Worm (Caenorhabditis elegans) whole organism, midembryonic: ENCODE results near the gene R07H5.9.

Source experiments
- T22C8.4 ChIP-seq: fragments of 200-800 bp; sonication (Bioruptor generic); IDR thresholded peaks from 2 replicates; pipeline ENCODE4 v1.3.6; 2022; ENCODE audit warnings: missing genetic modification characterization, missing compliant biosample characterization
- cog-1 ChIP-seq: sonication (generic microtip); optimal IDR thresholded peaks from 2 replicates; lab custom pipeline; 2016; ENCODE audit warnings: missing genetic modification characterization, missing compliant biosample characterization
- flt-1 ChIP-seq: fragments of 200-800 bp; sonication (Bioruptor generic); IDR thresholded peaks from 2 replicates; pipeline ENCODE4 v1.3.6; 2022; ENCODE audit warnings: missing genetic modification characterization, missing compliant biosample characterization
- klf-2 ChIP-seq: fragments of 200-800 bp; sonication (Bioruptor generic); conservative IDR thresholded peaks from 2 replicates; pipeline ENCODE4 v1.3.6; 2022; ENCODE audit warnings: missing genetic modification reagents, missing genetic modification characterization, missing compliant biosample characterization
- med-1 ChIP-seq: sonication (generic microtip); optimal IDR thresholded peaks from 2 replicates; lab custom pipeline; 2017; ENCODE audit warnings: missing genetic modification characterization, mild to moderate bottlenecking, missing compliant biosample characterization, antibody characterized with exemption, missing genetic modification reagents; ENCODE audit not compliant: insufficient read depth
- ref-1 ChIP-seq: fragments of 200-800 bp; sonication (Bioruptor generic); conservative IDR thresholded peaks from 2 replicates; pipeline ENCODE4 v1.3.6; 2022; ENCODE audit warnings: missing genetic modification reagents, missing genetic modification characterization, missing compliant biosample characterization
- tab-1 ChIP-seq: fragments of 200-800 bp; sonication (Bioruptor generic); IDR thresholded peaks from 2 replicates; pipeline ENCODE4 v1.3.6; 2022; ENCODE audit warnings: missing genetic modification characterization, missing compliant biosample characterization
- ztf-23 ChIP-seq: fragments of 200-800 bp; sonication (Bioruptor generic); IDR thresholded peaks from 2 replicates; pipeline ENCODE4 v1.3.6; 2022; ENCODE audit warnings: missing genetic modification reagents, missing genetic modification characterization, missing compliant biosample characterization
- ztf-29 ChIP-seq: fragments of 200-800 bp; sonication (Bioruptor generic); IDR thresholded peaks from 2 replicates; pipeline ENCODE4 v1.3.6; 2022; ENCODE audit warnings: missing genetic modification reagents, missing genetic modification characterization, missing compliant biosample characterization

The R07H5.9 gene

ce11 chrIV:11211547-11211946 lies 4.3 kb downstream of the R07H5.9 start:
- TF ChIP-seq flt-1 (GFP tag; lab: Robert Waterston, UW) (no peak), T22C8.4 (GFP tag; lab: Robert Waterston, UW) (no peak), ref-1 (no peak), ztf-29 (GFP tag; lab: Robert Waterston, UW) (no peak), klf-2 (GFP tag; lab: Robert Waterston, UW) (no peak), cog-1 (tag; lab: Kevin White, UChicago) (no peak), tab-1 (GFP tag; lab: Robert Waterston, UW) (no peak), med-1 (GFP tag; lab: Kevin White, UChicago) (no peak), ztf-23 (GFP tag; lab: Robert Waterston, UW) (no peak)

- TF ChIP-seq tab-1 (GFP tag; lab: Robert Waterston, UW) (no peak), med-1 (GFP tag; lab: Kevin White, UChicago) (no peak), klf-2 (GFP tag; lab: Robert Waterston, UW) (no peak), ref-1 (no peak), flt-1 (GFP tag; lab: Robert Waterston, UW) (no peak), cog-1 (tag; lab: Kevin White, UChicago) (no peak), ztf-29 (GFP tag; lab: Robert Waterston, UW) (no peak), T22C8.4 (GFP tag; lab: Robert Waterston, UW) (no peak), ztf-23 (GFP tag; lab: Robert Waterston, UW) (no peak)
Observed at ce11 chrIV:11212978-11213377, 5.7 kb downstream of the R07H5.9 start.

- TF ChIP-seq T22C8.4 (GFP tag; lab: Robert Waterston, UW) (no peak), tab-1 (GFP tag; lab: Robert Waterston, UW) (no peak), flt-1 (GFP tag; lab: Robert Waterston, UW) (no peak), med-1 (GFP tag; lab: Kevin White, UChicago) (no peak), ztf-29 (GFP tag; lab: Robert Waterston, UW) (no peak), klf-2 (GFP tag; lab: Robert Waterston, UW) (no peak), ztf-23 (GFP tag; lab: Robert Waterston, UW) (no peak), ref-1 (no peak), cog-1 (tag; lab: Kevin White, UChicago) (no peak)
Observed at ce11 chrIV:11218037-11218436, 10.8 kb downstream of the R07H5.9 start, which contains the start of gene zip-6. Gene zip-6, minus strand, starts transcription at chrIV:11218137.

- TF ChIP-seq klf-2 (GFP tag; lab: Robert Waterston, UW): no peak
- TF ChIP-seq ztf-23 (GFP tag; lab: Robert Waterston, UW): no peak
- TF ChIP-seq flt-1 (GFP tag; lab: Robert Waterston, UW): no peak
- TF ChIP-seq ztf-29 (GFP tag; lab: Robert Waterston, UW): no peak
- no peak for TF ChIP-seq ref-1
Observed at ce11 chrIV:11223878-11224277, 16.6 kb downstream of the R07H5.9 start, which contains the start of gene C29F4.3. Gene C29F4.3, minus strand, starts transcription at chrIV:11223978.

- TF ChIP-seq T22C8.4 (GFP tag; lab: Robert Waterston, UW): no peak
- no peak for TF ChIP-seq ztf-23 (GFP tag; lab: Robert Waterston, UW)
- TF ChIP-seq ref-1: no peak
- no peak for TF ChIP-seq cog-1 (tag; lab: Kevin White, UChicago)
- no peak for TF ChIP-seq ztf-29 (GFP tag; lab: Robert Waterston, UW)
- no peak for TF ChIP-seq klf-2 (GFP tag; lab: Robert Waterston, UW)
- no peak for TF ChIP-seq flt-1 (GFP tag; lab: Robert Waterston, UW)
Observed at ce11 chrIV:11225206-11225605, 17.9 kb downstream of the R07H5.9 start, which contains the start of gene col-125. Gene col-125, plus strand, starts transcription at chrIV:11225506.

ce11 chrIV:11226545-11226944 lies 19.3 kb downstream of the R07H5.9 start:
- no peak for TF ChIP-seq ref-1
- TF ChIP-seq ztf-23 (GFP tag; lab: Robert Waterston, UW): no peak
- TF ChIP-seq ztf-29 (GFP tag; lab: Robert Waterston, UW): no peak
- TF ChIP-seq klf-2 (GFP tag; lab: Robert Waterston, UW): no peak
- no peak for TF ChIP-seq med-1 (GFP tag; lab: Kevin White, UChicago)
- no peak for TF ChIP-seq T22C8.4 (GFP tag; lab: Robert Waterston, UW)
- TF ChIP-seq flt-1 (GFP tag; lab: Robert Waterston, UW): no peak
- TF ChIP-seq tab-1 (GFP tag; lab: Robert Waterston, UW): no peak
- no peak for TF ChIP-seq cog-1 (tag; lab: Kevin White, UChicago)

ce11 chrIV:11229013-11229412 lies 21.7 kb downstream of the R07H5.9 start:
- no peak for TF ChIP-seq cog-1 (tag; lab: Kevin White, UChicago)
- no peak for TF ChIP-seq ref-1
- no peak for TF ChIP-seq klf-2 (GFP tag; lab: Robert Waterston, UW)
- no peak for TF ChIP-seq ztf-23 (GFP tag; lab: Robert Waterston, UW)

ce11 chrIV:11230069-11230468 lies 22.8 kb downstream of the R07H5.9 start, which contains the start of gene best-7:
Gene best-7, minus strand, starts transcription at chrIV:11230307.
- TF ChIP-seq tab-1 (GFP tag; lab: Robert Waterston, UW): no peak
- no peak for TF ChIP-seq flt-1 (GFP tag; lab: Robert Waterston, UW)
- no peak for TF ChIP-seq cog-1 (tag; lab: Kevin White, UChicago)
- no peak for TF ChIP-seq ref-1
- TF ChIP-seq T22C8.4 (GFP tag; lab: Robert Waterston, UW): no peak
- no peak for TF ChIP-seq med-1 (GFP tag; lab: Kevin White, UChicago)
- TF ChIP-seq ztf-29 (GFP tag; lab: Robert Waterston, UW): no peak
- no peak for TF ChIP-seq ztf-23 (GFP tag; lab: Robert Waterston, UW)
- no peak for TF ChIP-seq klf-2 (GFP tag; lab: Robert Waterston, UW)

ce11 chrIV:11231376-11231775 lies 24.1 kb downstream of the R07H5.9 start:
- TF ChIP-seq tab-1 (GFP tag; lab: Robert Waterston, UW) (no peak), ztf-29 (GFP tag; lab: Robert Waterston, UW) (no peak), klf-2 (GFP tag; lab: Robert Waterston, UW) (no peak), ztf-23 (GFP tag; lab: Robert Waterston, UW) (no peak)
